Worm (Caenorhabditis elegans) whole organism, L2 larva: ENCODE data around the gene unc-85.

Experiments
- C34F6.9 ChIP-seq: fragments of 150-350 bp; optimal IDR thresholded peaks from 2 replicates; lab custom pipeline; 2014; ENCODE audit warnings: missing biosample characterization, missing genetic modification characterization
- F13H6.1 ChIP-seq: sonication (generic microtip); optimal IDR thresholded peaks from 2 replicates; lab custom pipeline; 2016; ENCODE audit warnings: missing genetic modification characterization, missing compliant biosample characterization
- R02D3.7 ChIP-seq: fragments of 150-350 bp; optimal IDR thresholded peaks from 2 replicates; lab custom pipeline; 2014; ENCODE audit warnings: missing biosample characterization, missing genetic modification characterization
- Y55F3AM.14 ChIP-seq: fragments of 200-800 bp; sonication (Bioruptor generic); optimal IDR thresholded peaks from 2 replicates; lab custom pipeline; 2018; ENCODE audit warnings: mild to moderate bottlenecking, missing genetic modification characterization, missing compliant biosample characterization
- ZK546.5 ChIP-seq: sonication (generic microtip); optimal IDR thresholded peaks from 2 replicates; lab custom pipeline; 2017; ENCODE audit warnings: missing biosample characterization, missing genetic modification characterization
- alr-1 ChIP-seq: fragments of 150-350 bp; optimal IDR thresholded peaks from 2 replicates; lab custom pipeline; 2014; ENCODE audit warnings: missing biosample characterization, missing genetic modification characterization
- aly-2 ChIP-seq: fragments of 150-350 bp; optimal IDR thresholded peaks from 2 replicates; lab custom pipeline; 2014; ENCODE audit warnings: missing biosample characterization, missing genetic modification characterization
- ama-1 ChIP-seq: fragments of 150-350 bp; optimal IDR thresholded peaks from 2 replicates; lab custom pipeline; 2018; ENCODE audit warnings: inconsistent platforms
- blmp-1 ChIP-seq: sonication (generic microtip); optimal IDR thresholded peaks from 2 replicates; lab custom pipeline; 2017; ENCODE audit warnings: missing genetic modification characterization, mild to moderate bottlenecking, missing compliant biosample characterization, antibody characterized with exemption, moderate library complexity; ENCODE audit not compliant: insufficient read depth
- ceh-16 ChIP-seq: fragments of 150-350 bp; optimal IDR thresholded peaks from 2 replicates; lab custom pipeline; 2014; ENCODE audit warnings: missing biosample characterization, missing genetic modification characterization
- ceh-82 ChIP-seq: fragments of 150-350 bp; optimal IDR thresholded peaks from 2 replicates; lab custom pipeline; 2014; ENCODE audit warnings: missing biosample characterization, missing genetic modification characterization
- crh-2 ChIP-seq: sonication (generic microtip); optimal IDR thresholded peaks from 2 replicates; lab custom pipeline; 2017; ENCODE audit warnings: missing biosample characterization, missing genetic modification characterization
- dmd-4 ChIP-seq: sonication (generic microtip); optimal IDR thresholded peaks from 2 replicates; lab custom pipeline; 2017; ENCODE audit warnings: missing biosample characterization, missing genetic modification characterization
- egl-27 ChIP-seq: sonication (generic microtip); optimal IDR thresholded peaks from 3 replicates; lab custom pipeline; 2017; ENCODE audit warnings: missing biosample characterization, missing genetic modification reagents, missing genetic modification characterization
- elt-1 ChIP-seq: fragments of 150-350 bp; optimal IDR thresholded peaks from 2 replicates; lab custom pipeline; 2014; ENCODE audit warnings: missing biosample characterization, missing genetic modification characterization
- elt-3 ChIP-seq: sonication (generic microtip); optimal IDR thresholded peaks from 2 replicates; lab custom pipeline; 2017; ENCODE audit warnings: missing biosample characterization, missing genetic modification characterization
- fos-1 ChIP-seq: fragments of 150-350 bp; optimal IDR thresholded peaks from 2 replicates; lab custom pipeline; 2014; ENCODE audit warnings: missing biosample characterization, missing genetic modification characterization
- gmeb-1 ChIP-seq: fragments of 150-350 bp; optimal IDR thresholded peaks from 2 replicates; lab custom pipeline; 2014; ENCODE audit warnings: missing biosample characterization, missing genetic modification characterization
- lin-11 ChIP-seq: fragments of 150-350 bp; sonication (generic microtip); optimal IDR thresholded peaks from 2 replicates; lab custom pipeline; 2014; ENCODE audit warnings: missing biosample characterization, missing genetic modification characterization, inconsistent platforms, mixed read lengths
- lin-13 ChIP-seq: fragments of 150-350 bp; optimal IDR thresholded peaks from 2 replicates; lab custom pipeline; 2014; ENCODE audit warnings: missing biosample characterization, missing genetic modification reagents, missing genetic modification characterization
- lin-39 ChIP-seq: fragments of 150-350 bp; optimal IDR thresholded peaks from 2 replicates; lab custom pipeline; 2014; ENCODE audit warnings: missing biosample characterization, missing genetic modification reagents, missing genetic modification characterization
- lsy-2 ChIP-seq, 2 experiments: fragments of 150-350 bp in 1 of 2; sonication (generic microtip) in 1 of 2; optimal IDR thresholded peaks; 2 replicates each; lab custom pipeline; 2014 to 2017; ENCODE audit warnings: missing biosample characterization in 2 of 2, missing genetic modification characterization in 2 of 2
- mab-5 ChIP-seq: fragments of 150-350 bp; optimal IDR thresholded peaks from 2 replicates; lab custom pipeline; 2014; ENCODE audit warnings: missing biosample characterization, missing genetic modification characterization
- mbf-1 ChIP-seq: sonication (generic microtip); optimal IDR thresholded peaks from 2 replicates; lab custom pipeline; 2017; ENCODE audit warnings: missing biosample characterization, missing genetic modification characterization
- mdl-1 ChIP-seq, 2 experiments: fragments of 150-350 bp in 1 of 2; sonication (generic microtip) in 1 of 2; optimal IDR thresholded peaks; 2 replicates each; lab custom pipeline; 2017; ENCODE audit warnings: missing biosample characterization in 2 of 2, missing genetic modification characterization in 2 of 2
- nhr-10 ChIP-seq: sonication (generic microtip); optimal IDR thresholded peaks from 2 replicates; lab custom pipeline; 2017; ENCODE audit warnings: missing biosample characterization, missing genetic modification characterization
- nhr-11 ChIP-seq: fragments of 150-350 bp; optimal IDR thresholded peaks from 2 replicates; lab custom pipeline; 2014; ENCODE audit warnings: missing biosample characterization, missing genetic modification characterization
- nhr-12 ChIP-seq: fragments of 150-350 bp; optimal IDR thresholded peaks from 2 replicates; lab custom pipeline; 2014; ENCODE audit warnings: missing biosample characterization, missing genetic modification characterization
- nhr-129 ChIP-seq: fragments of 150-350 bp; optimal IDR thresholded peaks from 2 replicates; lab custom pipeline; 2014; ENCODE audit warnings: missing biosample characterization, missing genetic modification characterization
- nhr-21 ChIP-seq: fragments of 150-350 bp; optimal IDR thresholded peaks from 2 replicates; lab custom pipeline; 2014; ENCODE audit warnings: missing biosample characterization, missing genetic modification characterization
- nhr-23 ChIP-seq: fragments of 150-350 bp; optimal IDR thresholded peaks from 2 replicates; lab custom pipeline; 2014; ENCODE audit warnings: missing biosample characterization, missing genetic modification reagents, missing genetic modification characterization
- nhr-237 ChIP-seq: fragments of 150-350 bp; optimal IDR thresholded peaks from 2 replicates; lab custom pipeline; 2014; ENCODE audit warnings: missing biosample characterization, missing genetic modification characterization
- nhr-25 ChIP-seq: fragments of 150-350 bp; sonication (generic microtip); optimal IDR thresholded peaks from 3 replicates; lab custom pipeline; 2014; ENCODE audit warnings: missing biosample characterization, missing genetic modification characterization
- nhr-6 ChIP-seq: fragments of 150-350 bp; optimal IDR thresholded peaks from 2 replicates; lab custom pipeline; 2014; ENCODE audit warnings: missing biosample characterization, missing genetic modification characterization
- nhr-77 ChIP-seq: fragments of 150-350 bp; optimal IDR thresholded peaks from 2 replicates; lab custom pipeline; 2014; ENCODE audit warnings: missing biosample characterization, missing genetic modification characterization
- peb-1 ChIP-seq: fragments of 150-350 bp; optimal IDR thresholded peaks from 2 replicates; lab custom pipeline; 2014; ENCODE audit warnings: missing biosample characterization, missing genetic modification characterization
- sem-4 ChIP-seq: fragments of 150-350 bp; optimal IDR thresholded peaks from 2 replicates; lab custom pipeline; 2014; ENCODE audit warnings: missing biosample characterization, missing genetic modification reagents, missing genetic modification characterization
- skn-1 ChIP-seq: sonication (generic microtip); optimal IDR thresholded peaks from 2 replicates; lab custom pipeline; 2017; ENCODE audit warnings: missing biosample characterization, missing genetic modification characterization
- sma-3 ChIP-seq: sonication (generic microtip); optimal IDR thresholded peaks from 2 replicates; lab custom pipeline; 2016; ENCODE audit warnings: missing genetic modification reagents, missing genetic modification characterization, missing compliant biosample characterization
- sma-9 ChIP-seq, 2 experiments: fragments of 150-350 bp in 1 of 2; sonication (generic microtip) in 1 of 2; optimal IDR thresholded peaks; 2 replicates each; lab custom pipeline; 2014 to 2016; ENCODE audit warnings: missing genetic modification characterization in 2 of 2, mild to moderate bottlenecking in 1 of 2, missing biosample characterization in 1 of 2, missing compliant biosample characterization in 1 of 2, missing genetic modification reagents in 1 of 2, moderate library complexity in 1 of 2
- snpc-4 ChIP-seq: fragments of 150-350 bp; optimal IDR thresholded peaks from 2 replicates; lab custom pipeline; 2014; ENCODE audit warnings: missing biosample characterization, missing genetic modification characterization
- unc-39 ChIP-seq: fragments of 150-350 bp; optimal IDR thresholded peaks from 2 replicates; lab custom pipeline; 2014; ENCODE audit warnings: missing biosample characterization, missing genetic modification characterization
- unc-55 ChIP-seq: fragments of 150-350 bp; sonication (generic microtip); optimal IDR thresholded peaks from 3 replicates; lab custom pipeline; 2014; ENCODE audit warnings: missing biosample characterization, missing genetic modification reagents, missing genetic modification characterization
- unc-62 ChIP-seq: fragments of 150-350 bp; optimal IDR thresholded peaks from 2 replicates; lab custom pipeline; 2014; ENCODE audit warnings: missing biosample characterization, missing genetic modification reagents, missing genetic modification characterization
- zag-1 ChIP-seq: fragments of 150-350 bp; optimal IDR thresholded peaks from 2 replicates; lab custom pipeline; 2014; ENCODE audit warnings: missing biosample characterization, missing genetic modification characterization
- ztf-1 ChIP-seq: fragments of 200-800 bp; sonication (Bioruptor generic); conservative IDR thresholded peaks from 2 replicates; pipeline ENCODE4 v1.3.6; 2022; ENCODE audit warnings: missing genetic modification characterization, missing compliant biosample characterization
- ztf-11 ChIP-seq: sonication (generic microtip); optimal IDR thresholded peaks from 2 replicates; lab custom pipeline; 2017; ENCODE audit warnings: missing biosample characterization, missing genetic modification characterization
- ztf-4 ChIP-seq: fragments of 150-350 bp; optimal IDR thresholded peaks from 2 replicates; lab custom pipeline; 2014; ENCODE audit warnings: missing biosample characterization, missing genetic modification characterization

unc-85 gene

ce11 chrII:4745281-4745680 is 43.4 kb downstream of the unc-85 start:
- TF ChIP-seq blmp-1 (tag; lab: Kevin White, UChicago), result peak; percentile 88
- no peak for TF ChIP-seq sem-4
- no peak for TF ChIP-seq elt-1 (tag; lab: Kevin White, UChicago)
- TF ChIP-seq mbf-1 (tag; lab: Kevin White, UChicago), result no peak
- no peak for TF ChIP-seq elt-3
- no peak for TF ChIP-seq unc-62 (GFP tag; lab: Kevin White, UChicago)
- no peak for TF ChIP-seq ama-1
- peak; percentile 43 for TF ChIP-seq nhr-11
- TF ChIP-seq mdl-1 (tag; optimal IDR thresholded peaks at IDR 0.05; lab: Kevin White, UChicago), result peak in 1 of 2 experiments; percentile 2
- no peak for TF ChIP-seq nhr-237 (tag; lab: Kevin White, UChicago)
- TF ChIP-seq R02D3.7 (tag; lab: Kevin White, UChicago), result no peak
- TF ChIP-seq Y55F3AM.14, result no peak
- TF ChIP-seq gmeb-1 (tag; lab: Kevin White, UChicago), result peak; percentile 33
- no peak for TF ChIP-seq ceh-16 (tag; lab: Kevin White, UChicago)
- TF ChIP-seq lin-39 (tag; lab: Kevin White, UChicago), result no peak
- peak; percentile 78 for TF ChIP-seq egl-27
- no peak for TF ChIP-seq lin-13
- TF ChIP-seq nhr-21, result peak; percentile 90
- peak in 1 of 2 experiments; percentile 37 for TF ChIP-seq lsy-2 (tag; optimal IDR thresholded peaks at IDR 0.05; lab: Kevin White, UChicago)
- TF ChIP-seq crh-2 (tag; lab: Kevin White, UChicago), result peak; percentile 44
- TF ChIP-seq peb-1 (tag; lab: Kevin White, UChicago), result no peak
- TF ChIP-seq skn-1, result no peak
- no peak for TF ChIP-seq alr-1 (tag; lab: Kevin White, UChicago)
- TF ChIP-seq unc-55 (GFP tag; lab: Kevin White, UChicago), result no peak
- TF ChIP-seq ztf-11 (tag; lab: Kevin White, UChicago), result no peak
- no peak for TF ChIP-seq mab-5 (tag; lab: Kevin White, UChicago)
- peak; percentile 96 for TF ChIP-seq sma-9 (GFP tag; optimal IDR thresholded peaks at IDR 0.05; lab: Kevin White, UChicago)
- TF ChIP-seq sma-9 (tag; optimal IDR thresholded peaks at IDR 0.05; lab: Kevin White, UChicago), result peak; percentile 3
- TF ChIP-seq zag-1 (tag; lab: Kevin White, UChicago), result no peak
- TF ChIP-seq dmd-4 (tag; lab: Kevin White, UChicago), result no peak
- TF ChIP-seq ZK546.5, result no peak
- TF ChIP-seq nhr-25 (tag; lab: Kevin White, UChicago), result peak; percentile 80
- no peak for TF ChIP-seq lin-11 (tag; lab: Kevin White, UChicago)
- TF ChIP-seq nhr-129 (tag; lab: Kevin White, UChicago), result peak; percentile 13
- TF ChIP-seq nhr-6 (tag; lab: Kevin White, UChicago), result no peak
- TF ChIP-seq nhr-10 (tag; lab: Kevin White, UChicago), result no peak
- peak; percentile 39 for TF ChIP-seq fos-1 (tag; lab: Kevin White, UChicago)
- no peak for TF ChIP-seq nhr-23
- no peak for TF ChIP-seq F13H6.1 (tag; lab: Kevin White, UChicago)
- TF ChIP-seq aly-2 (tag; lab: Kevin White, UChicago), result no peak
- no peak for TF ChIP-seq snpc-4 (tag; lab: Kevin White, UChicago)
- TF ChIP-seq C34F6.9 (tag; lab: Kevin White, UChicago), result no peak
- TF ChIP-seq ztf-1 (GFP tag; lab: Robert Waterston, UW), result no peak
- no peak for TF ChIP-seq nhr-12 (tag; lab: Kevin White, UChicago)
- peak; percentile 85 for TF ChIP-seq sma-3 (GFP tag; lab: Kevin White, UChicago)
- no peak for TF ChIP-seq unc-39 (tag; lab: Kevin White, UChicago)
- peak; percentile 50 for TF ChIP-seq ztf-4 (tag; lab: Kevin White, UChicago)
- no peak for TF ChIP-seq nhr-77 (tag; lab: Kevin White, UChicago)
- TF ChIP-seq ceh-82 (tag; lab: Kevin White, UChicago), result no peak
